Fruit fly (Drosophila melanogaster): Measurements from ENCODE around the gene CG34179.

DNA sequence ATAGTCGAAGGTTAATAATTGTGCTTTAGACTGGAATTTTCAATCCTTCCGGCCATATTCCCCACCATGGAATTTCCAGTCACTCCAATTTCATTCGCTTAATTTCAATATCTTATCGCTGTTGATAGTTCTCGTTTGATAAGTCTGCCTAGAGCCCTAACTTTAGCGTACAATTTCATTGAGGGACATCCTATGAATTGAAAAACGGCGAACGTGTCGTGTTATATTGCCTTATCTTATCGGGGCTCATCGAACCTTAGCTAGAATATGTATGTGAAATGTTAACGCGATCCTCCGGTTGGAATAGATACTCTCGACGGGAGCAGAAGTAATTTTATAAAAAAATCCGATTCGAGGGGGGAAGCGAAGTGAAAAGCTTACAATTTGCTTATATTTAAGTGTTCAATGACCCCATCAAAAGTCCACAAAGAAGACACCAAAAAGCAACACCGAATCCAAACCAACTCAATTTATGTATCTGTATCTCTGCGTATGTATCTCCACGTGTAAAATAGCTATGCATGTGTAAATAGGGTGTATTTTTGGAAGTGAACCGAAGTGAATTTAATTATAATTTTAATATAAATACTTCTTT is 41.2 kb upstream of the CG34179 start:
- TF ChIP-seq dac (GFP tag; optimal IDR thresholded peaks at IDR 0.05) (no peak), salr (GFP tag; optimal IDR thresholded peaks at IDR 0.05) (no peak), Gug (GFP tag; IDR thresholded peaks at IDR 0.05) (no peak), CG15336 (GFP tag; IDR thresholded peaks at IDR 0.05) (no peak), CG6854 (GFP tag; optimal IDR thresholded peaks at IDR 0.05) (no peak), Smox (GFP tag; optimal IDR thresholded peaks at IDR 0.05) (no peak), CG16779 (tag; optimal IDR thresholded peaks at IDR 0.05) (peak; percentile 6), CG10669 (GFP tag; optimal IDR thresholded peaks at IDR 0.05) (no peak), CG4318 (GFP tag; optimal IDR thresholded peaks at IDR 0.05) (no peak), Hr4 (GFP tag; optimal IDR thresholded peaks at IDR 0.05) (no peak)
